Worm (Caenorhabditis elegans) whole organism, late embryonic: ENCODE data around the gene ugt-21.

ENCODE experiments used
- Y22D7AL.16 ChIP-seq: sonication (generic microtip); optimal IDR thresholded peaks from 2 replicates; lab custom pipeline; 2016; ENCODE audit warnings: missing genetic modification characterization, missing compliant biosample characterization
- ceh-19 ChIP-seq: fragments of 200-800 bp; sonication (Bioruptor generic); optimal IDR thresholded peaks from 2 replicates; lab custom pipeline; 2018; ENCODE audit warnings: mild to moderate bottlenecking, missing genetic modification characterization, missing compliant biosample characterization
- ceh-6 ChIP-seq: fragments of 200-800 bp; sonication (Bioruptor generic); optimal IDR thresholded peaks from 2 replicates; lab custom pipeline; 2018; ENCODE audit warnings: mild to moderate bottlenecking, missing genetic modification characterization, missing compliant biosample characterization
- lin-11 ChIP-seq: fragments of 200-800 bp; sonication (Bioruptor generic); optimal IDR thresholded peaks from 2 replicates; lab custom pipeline; 2018; ENCODE audit warnings: mild to moderate bottlenecking, missing genetic modification characterization, missing compliant biosample characterization
- pha-4 ChIP-seq: fragments of 150-350 bp; optimal IDR thresholded peaks from 2 replicates; lab custom pipeline; 2018; ENCODE audit warnings: missing biosample characterization, missing genetic modification reagents, missing genetic modification characterization
- sox-4 ChIP-seq: sonication (generic microtip); optimal IDR thresholded peaks from 2 replicates; lab custom pipeline; 2017; ENCODE audit warnings: mild to moderate bottlenecking, missing genetic modification characterization, inconsistent platforms, missing compliant biosample characterization
- unc-55 ChIP-seq: sonication (generic microtip); optimal IDR thresholded peaks from 2 replicates; lab custom pipeline; 2017; ENCODE audit warnings: missing biosample characterization, missing genetic modification reagents, missing genetic modification characterization

DNA sequence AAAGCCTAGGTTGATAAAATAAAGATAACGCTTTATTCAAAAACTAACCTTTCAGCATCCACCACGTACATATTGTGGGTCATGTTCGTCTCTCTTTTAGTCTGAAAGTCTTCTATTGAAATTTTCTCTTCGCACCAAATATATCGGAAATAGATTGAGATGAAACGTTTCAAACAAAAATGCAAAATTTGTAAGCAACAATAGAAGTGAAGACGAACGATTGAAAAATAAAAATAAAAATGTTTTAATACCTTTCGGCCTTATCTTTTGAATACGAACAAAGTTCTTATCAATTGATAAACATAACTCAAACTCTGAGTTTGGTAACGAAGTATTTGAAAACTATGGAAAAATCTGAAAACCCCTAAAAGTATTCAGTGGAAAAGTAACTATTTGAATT, 33.0 kb downstream of the ugt-21 start, which contains the start of gene F56H11.2:
- no peak for TF ChIP-seq ceh-6 (GFP tag; lab: Kevin White, UChicago)
- TF ChIP-seq unc-55 (GFP tag; lab: Kevin White, UChicago): no peak
- no peak for TF ChIP-seq ceh-19 (GFP tag; lab: Kevin White, UChicago)
- no peak for TF ChIP-seq lin-11 (tag; lab: Kevin White, UChicago)
- TF ChIP-seq sox-4: no peak
- no peak for TF ChIP-seq pha-4
- no peak for TF ChIP-seq Y22D7AL.16 (tag; lab: Kevin White, UChicago)
